Worm (Caenorhabditis elegans): ENCODE measurements around the gene F59B2.9.

The F59B2.9 gene

DNA sequence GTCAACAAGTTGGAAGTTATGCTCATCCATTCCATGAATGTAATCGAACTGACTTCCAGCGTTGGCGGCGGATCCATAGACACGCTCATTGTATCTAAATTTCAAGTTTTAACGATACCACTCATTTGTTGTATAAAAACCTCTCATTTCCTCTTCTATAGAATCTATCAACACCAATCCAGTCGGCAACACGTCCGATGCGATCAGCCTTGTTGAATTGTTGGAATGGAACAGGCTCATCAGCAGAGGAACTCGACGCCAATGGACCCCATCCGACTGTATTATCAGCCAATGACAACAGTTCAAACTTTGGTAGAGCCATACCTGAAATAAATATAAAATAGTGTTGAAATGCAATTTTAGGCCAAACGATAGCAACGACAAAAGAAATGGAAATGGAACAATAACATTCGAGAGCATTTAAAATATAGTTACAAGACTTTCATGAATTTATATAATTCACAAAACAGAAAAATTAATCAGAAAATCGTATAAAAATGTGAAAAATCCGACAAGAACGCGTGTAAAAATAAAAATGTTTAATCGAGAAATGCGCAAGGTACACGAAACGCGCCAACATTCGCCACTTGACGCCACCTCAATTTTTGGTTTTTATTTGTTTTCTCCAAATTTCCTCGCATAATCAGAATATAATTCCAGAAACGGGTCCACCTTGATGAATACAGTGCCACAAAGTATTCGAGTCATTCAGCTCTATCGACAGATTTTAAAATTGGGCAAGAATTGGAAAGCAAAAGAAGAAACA is 40.8 kb downstream of the F59B2.9 start, which contains the start of the genes eif-3.D and R08D7.4 (continued):
- TF ChIP-seq ceh-19 (GFP tag; optimal IDR thresholded peaks at IDR 0.05) (peak; percentile 14), eyg-1 (tag; optimal IDR thresholded peaks at IDR 0.05) (no peak), C08G9.2 (tag; optimal IDR thresholded peaks at IDR 0.05) (no peak), pat-9 (tag; optimal IDR thresholded peaks at IDR 0.05) (peak; percentile 26), ceh-31 (tag; optimal IDR thresholded peaks at IDR 0.05) (peak; percentile 46), ahr-1 (tag; optimal IDR thresholded peaks at IDR 0.05) (no peak), elt-2 (tag; optimal IDR thresholded peaks at IDR 0.05) (no peak), pha-4 (tag; optimal IDR thresholded peaks at IDR 0.05) (no peak), K02D7.2 (tag; optimal IDR thresholded peaks at IDR 0.05) (no peak), lin-11 (tag; optimal IDR thresholded peaks at IDR 0.05) (peak; percentile 49), tbx-7 (tag; optimal IDR thresholded peaks at IDR 0.05) (peak; percentile 20), hlh-30 (tag; optimal IDR thresholded peaks at IDR 0.05; ENCODE audit: insufficient read depth) (no peak), madf-2 (tag; optimal IDR thresholded peaks at IDR 0.05) (peak; percentile 48), pros-1 (tag; optimal IDR thresholded peaks at IDR 0.05) (no peak), fkh-10 (GFP tag; optimal IDR thresholded peaks at IDR 0.05) (no peak), pqm-1 (tag; optimal IDR thresholded peaks at IDR 0.05) (no peak), hlh-6 (tag; optimal IDR thresholded peaks at IDR 0.05) (no peak), odd-2 (tag; optimal IDR thresholded peaks at IDR 0.05) (no peak), nhr-11 (tag; optimal IDR thresholded peaks at IDR 0.05) (no peak), pha-2 (tag; optimal IDR thresholded peaks at IDR 0.05) (no peak), nfya-1 (tag; optimal IDR thresholded peaks at IDR 0.05) (peak; percentile 58), unc-42 (tag; optimal IDR thresholded peaks at IDR 0.05) (peak; percentile 35), ceh-9 (tag; optimal IDR thresholded peaks at IDR 0.05) (no peak), ets-4 (tag; optimal IDR thresholded peaks at IDR 0.05) (peak; percentile 29), elt-4 (tag; optimal IDR thresholded peaks at IDR 0.05) (no peak), ceh-6 (GFP tag; optimal IDR thresholded peaks at IDR 0.05) (no peak), sox-2 (GFP tag; IDR thresholded peaks at IDR 0.05) (no peak), gmeb-2 (tag; optimal IDR thresholded peaks at IDR 0.05) (peak; percentile 42), ceh-24 (tag; optimal IDR thresholded peaks at IDR 0.05) (no peak), hlh-8 (tag; optimal IDR thresholded peaks at IDR 0.05) (no peak), ama-1 (optimal IDR thresholded peaks at IDR 0.05) (no peak)

DNA sequence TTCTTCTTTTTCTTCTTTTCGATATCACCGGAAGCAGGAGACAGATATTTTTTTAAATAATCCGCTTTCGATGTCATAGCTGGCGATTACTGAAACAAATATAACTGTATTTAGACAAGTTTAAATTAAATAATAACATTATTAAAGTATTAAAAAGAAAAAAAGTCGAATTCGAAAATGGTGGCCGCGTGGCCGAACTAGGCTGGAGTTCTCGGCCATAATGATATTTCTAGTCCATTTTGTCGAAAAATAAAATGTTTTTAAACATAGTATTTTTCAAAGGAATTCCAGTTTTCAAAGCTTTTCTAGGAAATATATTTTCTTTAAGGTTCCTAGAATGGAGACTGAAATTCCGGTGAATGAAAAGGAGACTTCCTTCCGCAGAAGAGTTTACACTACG is 44.6 kb downstream of the F59B2.9 start, which contains the start of the genes bud-13 and rpap-2:
TSS of gene bud-13 (minus strand) at position 89 of the 400 bp plus-strand sequence.
TSS of gene rpap-2 (plus strand) at position 329 of the 400 bp plus-strand sequence.
- no peak for TF ChIP-seq elt-4 (tag; optimal IDR thresholded peaks at IDR 0.05)
- no peak for TF ChIP-seq ceh-48 (tag; optimal IDR thresholded peaks at IDR 0.05)
- no peak for TF ChIP-seq odd-2 (tag; optimal IDR thresholded peaks at IDR 0.05)
- peak; percentile 36 for TF ChIP-seq tbx-2 (tag; optimal IDR thresholded peaks at IDR 0.05)
- peak; percentile 8 for TF ChIP-seq ceh-2 (tag; optimal IDR thresholded peaks at IDR 0.05)
- peak; percentile 22 for TF ChIP-seq hlh-8 (tag; optimal IDR thresholded peaks at IDR 0.05)
- peak; percentile 15 for TF ChIP-seq zip-5 (tag; optimal IDR thresholded peaks at IDR 0.05)
- peak; percentile 46 for TF ChIP-seq ceh-31 (tag; optimal IDR thresholded peaks at IDR 0.05)
- TF ChIP-seq madf-2 (tag; optimal IDR thresholded peaks at IDR 0.05): no peak
- TF ChIP-seq hlh-6 (tag; optimal IDR thresholded peaks at IDR 0.05): no peak

ce11 chrIII:8964684-8965283 is 47.4 kb downstream of the F59B2.9 start:
- TF ChIP-seq dve-1 (tag; optimal IDR thresholded peaks at IDR 0.05): peak; percentile 43
- TF ChIP-seq ceh-18 (tag; optimal IDR thresholded peaks at IDR 0.05): no peak
- no peak for TF ChIP-seq ref-2 (tag; optimal IDR thresholded peaks at IDR 0.05)
- TF ChIP-seq ama-1 (optimal IDR thresholded peaks at IDR 0.05): no peak
- no peak for TF ChIP-seq unc-55 (GFP tag; optimal IDR thresholded peaks at IDR 0.05)
- no peak for TF ChIP-seq sox-4 (tag; optimal IDR thresholded peaks at IDR 0.05)
- TF ChIP-seq hlh-30 (tag; optimal IDR thresholded peaks at IDR 0.05; ENCODE audit: insufficient read depth): no peak
